Worm (Caenorhabditis elegans) whole organism, mixed stage, embryonic: Measurements from ENCODE around the gene F43G6.16.

Experiments used
- ces-1 ChIP-seq: fragments of 150-350 bp; optimal IDR thresholded peaks from 2 replicates; lab custom pipeline; 2014; ENCODE audit warnings: missing biosample characterization, missing genetic modification reagents, missing genetic modification characterization
- lin-13 ChIP-seq: fragments of 150-350 bp; optimal IDR thresholded peaks from 2 replicates; lab custom pipeline; 2014; ENCODE audit warnings: missing biosample characterization, missing genetic modification characterization

- TF ChIP-seq lin-13 (tag; lab: Kevin White, UChicago) (no peak), ces-1 (peak; percentile 76)
Observed at ce11 chrII:11751615-11752174, 30.7 kb downstream of the F43G6.16 start.
